Fruit fly (Drosophila melanogaster): ENCODE data around the gene CG43294.

The CG43294 gene

dm6 chr3L:11997959-11998358 is 39.9 kb downstream of the CG43294 start, which contains the start of gene Grip163:
Gene Grip163 (minus strand): TSS chr3L:11998138.
- TF ChIP-seq CG7101 (tag; optimal IDR thresholded peaks at IDR 0.05): no peak

- TF ChIP-seq CG12768 (GFP tag; optimal IDR thresholded peaks at IDR 0.05): peak; percentile 38
- TF ChIP-seq pad (GFP tag; optimal IDR thresholded peaks at IDR 0.05): peak; percentile 61
- TF ChIP-seq kay (GFP tag; ENCODE audit: borderline replicate concordance): no peak
- TF ChIP-seq toe (GFP tag; optimal IDR thresholded peaks at IDR 0.05): peak; percentile 82
- peak; percentile 24 for TF ChIP-seq tj (GFP tag; optimal IDR thresholded peaks at IDR 0.05)
- peak; percentile 82 for TF ChIP-seq Hr96 (GFP tag; optimal IDR thresholded peaks at IDR 0.05)
- TF ChIP-seq CG7045 (GFP tag; optimal IDR thresholded peaks at IDR 0.05): no peak
- TF ChIP-seq CG1620 (GFP tag; optimal IDR thresholded peaks at IDR 0.05): peak; percentile 87
- TF ChIP-seq Crg-1 (GFP tag; optimal IDR thresholded peaks at IDR 0.05): peak; percentile 79
- peak; percentile 46 for TF ChIP-seq CG7101 (tag; optimal IDR thresholded peaks at IDR 0.05)
- peak; percentile 47 for TF ChIP-seq CG11617 (GFP tag; optimal IDR thresholded peaks at IDR 0.05)
- TF ChIP-seq cic (GFP tag; optimal IDR thresholded peaks at IDR 0.05): no peak
- TF ChIP-seq CG14711 (tag; optimal IDR thresholded peaks at IDR 0.05): peak; percentile 98
- peak; percentile 73 for TF ChIP-seq Mnt (GFP tag; optimal IDR thresholded peaks at IDR 0.05)
- TF ChIP-seq bab1 (GFP tag; optimal IDR thresholded peaks at IDR 0.05): peak; percentile 27
- TF ChIP-seq cnc (optimal IDR thresholded peaks at IDR 0.05): no peak
- peak; percentile 82 for TF ChIP-seq CG5204 (GFP tag; optimal IDR thresholded peaks at IDR 0.05)
- TF ChIP-seq ovo (GFP tag; optimal IDR thresholded peaks at IDR 0.05): peak; percentile 71
- peak; percentile 68 for TF ChIP-seq Clk (GFP tag; optimal IDR thresholded peaks at IDR 0.05)
- no peak for TF ChIP-seq CG33017 (tag; optimal IDR thresholded peaks at IDR 0.05)
Observed at dm6 chr3L:12002321-12003248, 44.5 kb downstream of the CG43294 start, which contains the start of the genes Pop2 and CG6928. Gene Pop2 (minus strand): TSS chr3L:12002915. Gene CG6928 (plus strand): TSS chr3L:12003155.

- TF ChIP-seq pad (GFP tag; optimal IDR thresholded peaks at IDR 0.05): peak; percentile 20
- no peak for TF ChIP-seq CG12768 (GFP tag; optimal IDR thresholded peaks at IDR 0.05)
Observed at dm6 chr3L:12003457-12003856, 45.4 kb downstream of the CG43294 start.

dm6 chr3L:12004136-12004535 is 46.1 kb downstream of the CG43294 start:
- TF ChIP-seq pad (GFP tag; optimal IDR thresholded peaks at IDR 0.05) (no peak), CG5204 (GFP tag; optimal IDR thresholded peaks at IDR 0.05) (no peak), Clk (GFP tag; optimal IDR thresholded peaks at IDR 0.05) (no peak), CG7101 (tag; optimal IDR thresholded peaks at IDR 0.05) (no peak), kay (GFP tag; ENCODE audit: borderline replicate concordance) (no peak), Crg-1 (GFP tag; optimal IDR thresholded peaks at IDR 0.05) (no peak), CG12768 (GFP tag; optimal IDR thresholded peaks at IDR 0.05) (no peak), Mnt (GFP tag; optimal IDR thresholded peaks at IDR 0.05) (no peak), CG33017 (tag; optimal IDR thresholded peaks at IDR 0.05) (no peak), CG11617 (GFP tag; optimal IDR thresholded peaks at IDR 0.05) (no peak), CG1620 (GFP tag; optimal IDR thresholded peaks at IDR 0.05) (no peak), cnc (optimal IDR thresholded peaks at IDR 0.05) (no peak), CG14711 (tag; optimal IDR thresholded peaks at IDR 0.05) (no peak), tj (GFP tag; optimal IDR thresholded peaks at IDR 0.05) (no peak)

- TF ChIP-seq bab1 (GFP tag; optimal IDR thresholded peaks at IDR 0.05): no peak
- TF ChIP-seq Clk (GFP tag; optimal IDR thresholded peaks at IDR 0.05): no peak
- no peak for TF ChIP-seq pad (GFP tag; optimal IDR thresholded peaks at IDR 0.05)
- no peak for TF ChIP-seq kay (GFP tag; ENCODE audit: borderline replicate concordance)
- no peak for TF ChIP-seq toe (GFP tag; optimal IDR thresholded peaks at IDR 0.05)
- TF ChIP-seq CG7045 (GFP tag; optimal IDR thresholded peaks at IDR 0.05): no peak
- no peak for TF ChIP-seq cnc (optimal IDR thresholded peaks at IDR 0.05)
- no peak for TF ChIP-seq CG11617 (GFP tag; optimal IDR thresholded peaks at IDR 0.05)
- TF ChIP-seq ovo (GFP tag; optimal IDR thresholded peaks at IDR 0.05): no peak
Observed at dm6 chr3L:12007945-12008344, 49.9 kb downstream of the CG43294 start.
